Worm (Caenorhabditis elegans) whole organism, L3 larva: Measurements from ENCODE around the gene R13A1.10.

Experiments
- R02D3.7 ChIP-seq: fragments of 150-350 bp; optimal IDR thresholded peaks from 2 replicates; lab custom pipeline; 2014; ENCODE audit warnings: missing biosample characterization, missing genetic modification characterization
- ZK546.5 ChIP-seq: sonication (generic microtip); optimal IDR thresholded peaks from 2 replicates; lab custom pipeline; 2017; ENCODE audit warnings: missing biosample characterization, missing genetic modification characterization
- ama-1 ChIP-seq: fragments of 150-350 bp; optimal IDR thresholded peaks from 2 replicates; lab custom pipeline; 2018
- ceh-16 ChIP-seq: sonication (generic microtip); optimal IDR thresholded peaks from 2 replicates; lab custom pipeline; 2017; ENCODE audit warnings: missing biosample characterization, missing genetic modification characterization
- egl-27 ChIP-seq: sonication (generic microtip); optimal IDR thresholded peaks from 4 replicates; lab custom pipeline; 2017; ENCODE audit warnings: missing biosample characterization, missing genetic modification reagents, missing genetic modification characterization
- egl-5 ChIP-seq: fragments of 150-350 bp; optimal IDR thresholded peaks from 2 replicates; lab custom pipeline; 2017; ENCODE audit warnings: missing biosample characterization, missing genetic modification reagents, missing genetic modification characterization, inconsistent platforms
- elt-2 ChIP-seq: sonication (generic microtip); optimal IDR thresholded peaks from 2 replicates; lab custom pipeline; 2016; ENCODE audit warnings: missing genetic modification reagents, mild to moderate bottlenecking, missing genetic modification characterization, missing compliant biosample characterization
- eor-1 ChIP-seq, 2 experiments: fragments of 150-350 bp; optimal IDR thresholded peaks; 2 replicates each; lab custom pipeline; 2014 to 2018; ENCODE audit warnings: missing biosample characterization in 2 of 2, missing genetic modification characterization in 2 of 2
- fkh-10 ChIP-seq: sonication (generic microtip); optimal IDR thresholded peaks from 2 replicates; lab custom pipeline; 2017; ENCODE audit warnings: missing biosample characterization, missing genetic modification reagents, missing genetic modification characterization
- fos-1 ChIP-seq: fragments of 150-350 bp; optimal IDR thresholded peaks from 2 replicates; lab custom pipeline; 2014; ENCODE audit warnings: missing biosample characterization, missing genetic modification characterization
- jun-1 ChIP-seq: fragments of 150-350 bp; optimal IDR thresholded peaks from 2 replicates; lab custom pipeline; 2014; ENCODE audit warnings: missing biosample characterization, missing genetic modification reagents, missing genetic modification characterization
- lin-39 ChIP-seq: fragments of 150-350 bp; optimal IDR thresholded peaks from 2 replicates; lab custom pipeline; 2018; ENCODE audit warnings: missing biosample characterization, missing genetic modification reagents, missing genetic modification characterization
- mdl-1 ChIP-seq: fragments of 150-350 bp; optimal IDR thresholded peaks from 2 replicates; lab custom pipeline; 2014; ENCODE audit warnings: missing biosample characterization, missing genetic modification characterization
- nhr-11 ChIP-seq: fragments of 150-350 bp; optimal IDR thresholded peaks from 2 replicates; lab custom pipeline; 2014; ENCODE audit warnings: missing biosample characterization, missing genetic modification characterization
- nhr-237 ChIP-seq: fragments of 150-350 bp; optimal IDR thresholded peaks from 2 replicates; lab custom pipeline; 2014; ENCODE audit warnings: missing biosample characterization, missing genetic modification characterization
- nhr-25 ChIP-seq: sonication (generic microtip); optimal IDR thresholded peaks from 2 replicates; lab custom pipeline; 2017; ENCODE audit warnings: missing biosample characterization, missing genetic modification characterization
- nhr-28 ChIP-seq: fragments of 150-350 bp; optimal IDR thresholded peaks from 2 replicates; lab custom pipeline; 2014; ENCODE audit warnings: missing biosample characterization, missing genetic modification characterization
- nhr-43 ChIP-seq: sonication (generic microtip); optimal IDR thresholded peaks from 2 replicates; lab custom pipeline; 2016; ENCODE audit warnings: mild to moderate bottlenecking, missing genetic modification characterization, missing compliant biosample characterization; ENCODE audit not compliant: poor library complexity, severe bottlenecking
- nhr-67 ChIP-seq: fragments of 150-350 bp; optimal IDR thresholded peaks from 2 replicates; lab custom pipeline; 2014; ENCODE audit warnings: missing biosample characterization, missing genetic modification characterization
- nhr-77 ChIP-seq: fragments of 150-350 bp; optimal IDR thresholded peaks from 2 replicates; lab custom pipeline; 2014; ENCODE audit warnings: missing biosample characterization, missing genetic modification characterization
- pha-4 ChIP-seq: fragments of 150-350 bp; optimal IDR thresholded peaks from 2 replicates; lab custom pipeline; 2014; ENCODE audit warnings: missing biosample characterization, missing genetic modification reagents, missing genetic modification characterization
- pqm-1 ChIP-seq: fragments of 150-350 bp; optimal IDR thresholded peaks from 2 replicates; lab custom pipeline; 2017; ENCODE audit warnings: missing biosample characterization, missing genetic modification characterization, inconsistent platforms
- sea-2 ChIP-seq: fragments of 150-350 bp; sonication (generic microtip); optimal IDR thresholded peaks from 4 replicates; lab custom pipeline; 2014; ENCODE audit warnings: missing biosample characterization, missing genetic modification reagents, missing genetic modification characterization
- skn-1 ChIP-seq: fragments of 150-350 bp; optimal IDR thresholded peaks from 2 replicates; lab custom pipeline; 2014; ENCODE audit warnings: missing biosample characterization, missing genetic modification characterization

R13A1.10 gene

ce11 chrIV:7188030-7188429 lies 38.9 kb downstream of the R13A1.10 start, which contains the start of gene C42D4.13:
TSS of gene C42D4.13 (minus strand) at chrIV:7188130.
- TF ChIP-seq mdl-1 (tag; lab: Kevin White, UChicago) (no peak), jun-1 (tag; lab: Kevin White, UChicago) (no peak), nhr-43 (tag; lab: Kevin White, UChicago) (no peak), elt-2 (tag; lab: Kevin White, UChicago) (no peak)

- TF ChIP-seq sea-2 (GFP tag; lab: Kevin White, UChicago), result no peak
- no peak for TF ChIP-seq elt-2 (tag; lab: Kevin White, UChicago)
- no peak for TF ChIP-seq skn-1 (tag; lab: Kevin White, UChicago)
- no peak for TF ChIP-seq pha-4 (tag; lab: Kevin White, UChicago)
- no peak for TF ChIP-seq nhr-77 (tag; lab: Kevin White, UChicago)
- no peak for TF ChIP-seq fkh-10
- TF ChIP-seq, all 47 proteins: peak for 0
Observed at ce11 chrIV:7186756-7187155, 40.2 kb downstream of the R13A1.10 start, which contains the start of gene str-249. TSS of gene str-249 (minus strand) at chrIV:7186856.

ce11 chrIV:7184597-7184996 lies 42.4 kb downstream of the R13A1.10 start, which contains the start of gene clec-179:
TSS of gene clec-179 (minus strand) at chrIV:7184697.
- TF ChIP-seq fos-1 (tag; lab: Kevin White, UChicago) (no peak), nhr-28 (tag; lab: Kevin White, UChicago) (no peak), mdl-1 (tag; lab: Kevin White, UChicago) (no peak), ceh-16 (tag; lab: Kevin White, UChicago) (no peak), ZK546.5 (tag; lab: Kevin White, UChicago) (no peak), nhr-11 (no peak), R02D3.7 (tag; lab: Kevin White, UChicago) (no peak), ama-1 (no peak), eor-1 (tag; optimal IDR thresholded peaks at IDR 0.05; lab: Kevin White, UChicago) (no peak), nhr-67 (tag; lab: Kevin White, UChicago) (no peak), nhr-25 (tag; lab: Kevin White, UChicago) (no peak)

- TF ChIP-seq ama-1, result no peak
- TF ChIP-seq elt-2 (tag; lab: Kevin White, UChicago), result peak; percentile 48
Observed at ce11 chrIV:7182818-7183217, 44.2 kb downstream of the R13A1.10 start.

ce11 chrIV:7180304-7180703 lies 46.7 kb downstream of the R13A1.10 start, which contains the start of gene cest-10:
TSS of gene cest-10 (plus strand) at chrIV:7180557.
- peak; percentile 88 for TF ChIP-seq elt-2 (tag; lab: Kevin White, UChicago)
- TF ChIP-seq pqm-1 (tag; lab: Kevin White, UChicago), result peak; percentile 84
- TF ChIP-seq nhr-237 (tag; lab: Kevin White, UChicago), result no peak

- peak; percentile 96 for TF ChIP-seq nhr-25 (tag; lab: Kevin White, UChicago)
- no peak for TF ChIP-seq nhr-11
- TF ChIP-seq, all 47 proteins: peak for 1
Observed at ce11 chrIV:7178942-7179341, 48.0 kb downstream of the R13A1.10 start, which contains the start of gene C42D4.3. TSS of gene C42D4.3 (plus strand) at chrIV:7179239.

- TF ChIP-seq egl-27 (no peak), pha-4 (tag; lab: Kevin White, UChicago) (no peak), egl-5 (no peak), lin-39 (tag; lab: Kevin White, UChicago) (no peak)
Observed at ce11 chrIV:7176887-7177286, 50.1 kb downstream of the R13A1.10 start, which contains the start of gene str-44. TSS of gene str-44 (plus strand) at chrIV:7177187.
